Worm (Caenorhabditis elegans) whole organism, young adult: ENCODE results near the gene ZC155.4.

ENCODE experiments used
- B0035.1 ChIP-seq: sonication (generic microtip); optimal IDR thresholded peaks from 2 replicates; lab custom pipeline; 2016; ENCODE audit warnings: missing genetic modification characterization, mild to moderate bottlenecking, missing compliant biosample characterization, missing genotype, missing genetic modification reagents
- B0261.1 ChIP-seq: sonication (generic microtip); optimal IDR thresholded peaks from 2 replicates; lab custom pipeline; 2016; ENCODE audit warnings: mild to moderate bottlenecking, missing genetic modification characterization, moderate library complexity, missing compliant biosample characterization
- B0336.3 ChIP-seq: fragments of 200-800 bp; sonication (Bioruptor generic); IDR thresholded peaks from 2 replicates; pipeline ENCODE4 v1.3.6; 2022; ENCODE audit warnings: missing genetic modification characterization, missing compliant biosample characterization
- C06A6.2 ChIP-seq: fragments of 200-800 bp; sonication (Bioruptor generic); conservative IDR thresholded peaks from 2 replicates; pipeline ENCODE4 v1.3.6; 2022; ENCODE audit warnings: missing genetic modification characterization, missing compliant biosample characterization
- C17E4.6 ChIP-seq: fragments of 200-800 bp; sonication (Bioruptor generic); IDR thresholded peaks from 2 replicates; pipeline ENCODE4 v1.3.6; 2022; ENCODE audit warnings: missing genetic modification reagents, missing genetic modification characterization, missing compliant biosample characterization
- F22D6.2 ChIP-seq: sonication (generic microtip); optimal IDR thresholded peaks from 2 replicates; lab custom pipeline; 2016; ENCODE audit warnings: mild to moderate bottlenecking, missing genetic modification characterization, missing compliant biosample characterization
- F37B4.10 ChIP-seq: fragments of 200-800 bp; sonication (Bioruptor generic); IDR thresholded peaks from 2 replicates; pipeline ENCODE4 v1.3.6; 2022; ENCODE audit warnings: missing genetic modification characterization, missing compliant biosample characterization
- F39B2.1 ChIP-seq: fragments of 200-800 bp; sonication (Bioruptor generic); IDR thresholded peaks from 2 replicates; pipeline ENCODE4 v1.3.6; 2022; ENCODE audit warnings: missing genetic modification reagents, missing genetic modification characterization, missing compliant biosample characterization
- F49E8.2 ChIP-seq: sonication (generic microtip); optimal IDR thresholded peaks from 3 replicates; lab custom pipeline; 2017; ENCODE audit warnings: missing genetic modification characterization, mild to moderate bottlenecking, missing compliant biosample characterization, antibody characterized with exemption, moderate library complexity; ENCODE audit not compliant: insufficient read depth
- F52B5.7 ChIP-seq: sonication (generic microtip); optimal IDR thresholded peaks from 2 replicates; lab custom pipeline; 2016; ENCODE audit warnings: mild to moderate bottlenecking, missing genetic modification characterization, missing compliant biosample characterization
- F55B11.4 ChIP-seq: sonication (generic microtip); optimal IDR thresholded peaks from 2 replicates; lab custom pipeline; 2016; ENCODE audit warnings: missing compliant biosample characterization, missing genetic modification characterization, borderline replicate concordance; ENCODE audit not compliant: insufficient read depth
- Y79H2A.3 ChIP-seq: fragments of 200-800 bp; sonication (Bioruptor generic); conservative IDR thresholded peaks from 2 replicates; pipeline ENCODE4 v1.3.6; 2022; ENCODE audit warnings: missing genetic modification reagents, missing genetic modification characterization, missing compliant biosample characterization
- akir-1 ChIP-seq: fragments of 200-800 bp; sonication (Bioruptor generic); optimal IDR thresholded peaks from 2 replicates; lab custom pipeline; 2018; ENCODE audit warnings: mild to moderate bottlenecking, missing genetic modification characterization, moderate library complexity, missing compliant biosample characterization
- aptf-2 ChIP-seq: fragments of 200-800 bp; sonication (Bioruptor generic); conservative IDR thresholded peaks from 2 replicates; pipeline ENCODE4 v1.3.6; 2022; ENCODE audit warnings: missing genetic modification reagents, missing genetic modification characterization, missing compliant biosample characterization
- atf-7 ChIP-seq: sonication (generic microtip); optimal IDR thresholded peaks from 2 replicates; lab custom pipeline; 2017; ENCODE audit warnings: mild to moderate bottlenecking, missing genetic modification characterization, missing compliant biosample characterization
- athp-1 ChIP-seq: sonication (generic microtip); optimal IDR thresholded peaks from 2 replicates; lab custom pipeline; 2017; ENCODE audit warnings: mild to moderate bottlenecking, missing genetic modification characterization, missing compliant biosample characterization
- attf-5 ChIP-seq: fragments of 200-800 bp; sonication (Bioruptor generic); optimal IDR thresholded peaks from 2 replicates; lab custom pipeline; 2018; ENCODE audit warnings: mild to moderate bottlenecking, missing genetic modification characterization, missing compliant biosample characterization
- attf-6 ChIP-seq: fragments of 200-800 bp; sonication (Bioruptor generic); IDR thresholded peaks from 2 replicates; pipeline ENCODE4 v1.3.6; 2022; ENCODE audit warnings: missing genetic modification reagents, missing genetic modification characterization, missing compliant biosample characterization
- cebp-1 ChIP-seq, 2 experiments: fragments of 200-800 bp in 1 of 2; sonication (Bioruptor generic) in 1 of 2; sonication (generic microtip) in 1 of 2; IDR thresholded peaks in 1 of 2; optimal IDR thresholded peaks in 1 of 2; 2 replicates each; pipeline versions ENCODE4 v1.3.6 to Lab custom; 2017 to 2022; ENCODE audit warnings: missing compliant biosample characterization in 2 of 2, missing genetic modification characterization in 2 of 2, mild to moderate bottlenecking in 1 of 2, missing genetic modification reagents in 1 of 2, moderate library complexity in 1 of 2
- cebp-2 ChIP-seq: fragments of 200-800 bp; sonication (Bioruptor generic); IDR thresholded peaks from 2 replicates; pipeline ENCODE4 v1.3.6; 2022; ENCODE audit warnings: missing genetic modification characterization, missing compliant biosample characterization
- ceh-100 ChIP-seq: fragments of 200-800 bp; sonication (Bioruptor generic); IDR thresholded peaks from 2 replicates; pipeline ENCODE4 v1.3.6; 2022; ENCODE audit warnings: missing genetic modification reagents, missing genetic modification characterization, missing compliant biosample characterization
- ceh-40 ChIP-seq: fragments of 200-800 bp; sonication (Bioruptor generic); IDR thresholded peaks from 2 replicates; pipeline ENCODE4 v1.3.6; 2022; ENCODE audit warnings: missing genetic modification characterization, missing compliant biosample characterization
- egrh-3 ChIP-seq: fragments of 200-800 bp; sonication (Bioruptor generic); IDR thresholded peaks from 2 replicates; pipeline ENCODE4 v1.3.6; 2022; ENCODE audit warnings: missing genetic modification reagents, missing genetic modification characterization, missing compliant biosample characterization
- ets-4 ChIP-seq: fragments of 200-800 bp; sonication (Bioruptor generic); optimal IDR thresholded peaks from 2 replicates; lab custom pipeline; 2018; ENCODE audit warnings: mild to moderate bottlenecking, missing genetic modification characterization, missing compliant biosample characterization
- fkh-3 ChIP-seq: sonication (generic microtip); optimal IDR thresholded peaks from 2 replicates; lab custom pipeline; 2016; ENCODE audit warnings: mild to moderate bottlenecking, missing genetic modification characterization, missing compliant biosample characterization
- gei-17 ChIP-seq: fragments of 200-800 bp; sonication (Bioruptor generic); optimal IDR thresholded peaks from 2 replicates; lab custom pipeline; 2018; ENCODE audit warnings: mild to moderate bottlenecking, missing genetic modification characterization, missing compliant biosample characterization
- hlh-12 ChIP-seq: sonication (generic microtip); optimal IDR thresholded peaks from 2 replicates; lab custom pipeline; 2016; ENCODE audit warnings: missing genetic modification characterization, missing compliant biosample characterization
- hlh-26 ChIP-seq: fragments of 200-800 bp; sonication (Bioruptor generic); conservative IDR thresholded peaks from 2 replicates; pipeline ENCODE4 v1.3.6; 2022; ENCODE audit warnings: missing genetic modification reagents, missing genetic modification characterization, missing compliant biosample characterization
- hrde-1 ChIP-seq: sonication (generic microtip); optimal IDR thresholded peaks from 2 replicates; lab custom pipeline; 2016; ENCODE audit warnings: missing genetic modification characterization, mild to moderate bottlenecking, missing compliant biosample characterization, moderate library complexity, missing genotype, missing genetic modification reagents, borderline replicate concordance
- lag-1 ChIP-seq: fragments of 200-800 bp; sonication (Bioruptor generic); IDR thresholded peaks from 2 replicates; pipeline ENCODE4 v1.3.6; 2022; ENCODE audit warnings: missing genetic modification reagents, missing genetic modification characterization, missing compliant biosample characterization
- lin-35 ChIP-seq, 3 experiments: fragments of 150-350 bp in 2 of 3; sonication (generic microtip) in 1 of 3; optimal IDR thresholded peaks; 2 replicates each; lab custom pipeline; 2014 to 2018; ENCODE audit warnings: missing biosample characterization in 3 of 3, missing genetic modification characterization in 3 of 3, missing genetic modification reagents in 3 of 3
- lin-54 ChIP-seq: fragments of 200-800 bp; sonication (Bioruptor generic); optimal IDR thresholded peaks from 2 replicates; lab custom pipeline; 2018; ENCODE audit warnings: mild to moderate bottlenecking, missing genetic modification characterization, missing compliant biosample characterization
- mxl-1 ChIP-seq: sonication (generic microtip); optimal IDR thresholded peaks from 2 replicates; lab custom pipeline; 2016; ENCODE audit warnings: missing genetic modification characterization, missing compliant biosample characterization
- nfyb-1 ChIP-seq: fragments of 200-800 bp; sonication (Bioruptor generic); IDR thresholded peaks from 2 replicates; pipeline ENCODE4 v1.3.6; 2022; ENCODE audit warnings: missing genetic modification reagents, missing genetic modification characterization, missing compliant biosample characterization
- nhr-80 ChIP-seq: sonication (generic microtip); optimal IDR thresholded peaks from 2 replicates; lab custom pipeline; 2016; ENCODE audit warnings: missing genetic modification characterization, missing compliant biosample characterization
- sdz-38 ChIP-seq: sonication (generic microtip); optimal IDR thresholded peaks from 2 replicates; lab custom pipeline; 2016; ENCODE audit warnings: missing genotype, missing genetic modification characterization, missing compliant biosample characterization
- snpc-3.4 ChIP-seq: sonication (generic microtip); optimal IDR thresholded peaks from 2 replicates; lab custom pipeline; 2017; ENCODE audit warnings: missing genetic modification characterization, mild to moderate bottlenecking, missing compliant biosample characterization, antibody characterized with exemption, moderate library complexity, missing genotype, missing genetic modification reagents
- snpc-4 ChIP-seq, 5 experiments: fragments of 150-350 bp in 1 of 5; sonication (generic microtip) in 4 of 5; optimal IDR thresholded peaks; 2 replicates each; lab custom pipeline; 2014 to 2018; ENCODE audit warnings: missing genetic modification characterization in 5 of 5, missing biosample characterization in 3 of 5, antibody characterized with exemption in 2 of 5, mild to moderate bottlenecking in 2 of 5, missing compliant biosample characterization in 2 of 5, missing genotype in 2 of 5, moderate library complexity in 2 of 5, missing genetic modification reagents in 1 of 5
- tlf-1 ChIP-seq: fragments of 200-800 bp; sonication (Bioruptor generic); optimal IDR thresholded peaks from 2 replicates; lab custom pipeline; 2018; ENCODE audit warnings: mild to moderate bottlenecking, missing genetic modification characterization, missing compliant biosample characterization
- zim-3 ChIP-seq: sonication (generic microtip); optimal IDR thresholded peaks from 2 replicates; lab custom pipeline; 2017; ENCODE audit warnings: mild to moderate bottlenecking, missing genetic modification characterization, moderate library complexity, missing compliant biosample characterization
- ztf-28 ChIP-seq: fragments of 200-800 bp; sonication (Bioruptor generic); IDR thresholded peaks from 2 replicates; pipeline ENCODE4 v1.3.6; 2022; ENCODE audit warnings: missing genetic modification reagents, missing genetic modification characterization, missing compliant biosample characterization

ZC155.4 gene

DNA sequence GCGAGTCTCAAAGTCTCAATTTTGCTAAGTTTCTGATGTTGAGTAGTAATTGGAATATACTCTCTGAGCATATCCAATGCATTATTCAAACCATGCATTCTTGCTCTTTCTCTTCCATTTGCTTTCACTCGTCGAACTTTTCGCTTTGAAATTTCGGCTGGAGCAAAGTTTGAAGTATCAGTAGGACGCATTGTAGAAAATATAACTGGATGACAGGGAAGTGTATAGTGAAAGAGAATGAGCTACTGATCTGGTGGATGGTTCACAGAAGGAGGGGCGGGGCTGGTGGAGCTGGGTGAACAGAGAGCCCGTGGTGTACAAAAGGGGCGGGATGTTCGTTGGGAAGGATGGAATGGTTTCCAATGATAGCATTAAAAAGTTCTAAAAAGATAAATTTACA is 26.6 kb upstream of the ZC155.4 start:
- TF ChIP-seq ztf-28 (no peak), F37B4.10 (GFP tag; lab: Robert Waterston, UW) (0 out of 2 replicates have a peak, but pooled peaks have one; percentile 53)

DNA sequence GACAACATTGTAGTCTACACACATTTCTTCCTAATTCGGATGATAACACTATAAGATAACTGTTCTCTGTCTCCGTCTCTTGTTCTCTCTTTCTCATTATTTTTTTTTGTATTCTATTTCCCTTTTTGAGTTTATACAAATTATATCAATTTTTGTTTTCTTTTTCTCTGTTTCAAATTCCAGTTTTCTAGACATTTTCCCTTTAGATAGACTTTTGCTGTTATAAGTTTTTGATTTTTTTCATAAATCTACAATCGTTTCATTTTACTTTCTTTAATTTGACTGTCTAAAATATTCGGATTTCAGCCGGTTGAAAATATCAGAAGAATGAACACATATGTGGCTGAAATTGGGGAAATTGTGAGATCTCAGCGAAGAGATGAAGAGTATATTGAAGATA is 20.8 kb upstream of the ZC155.4 start, which contains the start of gene prx-10:
TSS of gene prx-10 (plus strand) at position 301 of the 400 bp plus-strand sequence.
- TF ChIP-seq F39B2.1 (GFP tag; lab: Robert Waterston, UW) (no peak), snpc-3.4 (tag; lab: Kevin White, UChicago) (no peak), lin-54 (GFP tag; lab: Kevin White, UChicago) (no peak), fkh-3 (no peak), ceh-100 (GFP tag; lab: Robert Waterston, UW) (no peak), hlh-26 (GFP tag; lab: Robert Waterston, UW) (no peak), mxl-1 (no peak), attf-5 (no peak), hlh-12 (tag; lab: Kevin White, UChicago) (no peak), C17E4.6 (GFP tag; lab: Robert Waterston, UW) (no peak), zim-3 (tag; lab: Kevin White, UChicago) (no peak), atf-7 (tag; lab: Kevin White, UChicago) (no peak), F52B5.7 (no peak)
- TF ChIP-seq, all 124 proteins: peak for 0

DNA sequence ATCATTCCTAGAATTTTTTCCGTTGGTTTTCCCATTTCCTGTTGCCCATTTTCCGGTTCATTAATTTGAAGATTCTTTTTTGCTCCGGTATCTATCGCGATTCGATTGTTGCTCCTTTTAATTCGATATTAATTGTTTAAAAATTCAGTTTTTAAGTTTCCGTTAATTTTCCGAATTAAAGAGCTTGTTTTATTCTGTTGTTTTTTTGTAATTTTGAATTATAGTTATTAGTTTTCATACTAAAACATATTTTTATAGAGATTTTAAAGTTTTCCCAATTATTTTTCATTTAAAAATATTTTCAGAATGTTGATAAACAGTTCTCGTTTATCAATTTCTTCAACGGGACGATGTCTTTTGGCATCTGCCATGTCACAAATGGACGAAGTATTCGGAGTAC is 19.0 kb upstream of the ZC155.4 start, which contains the start of gene mrps-26:
TSS of gene mrps-26 (plus strand) at position 301 of the 400 bp plus-strand sequence.
- TF ChIP-seq lin-35 (GFP tag; optimal IDR thresholded peaks at IDR 0.05; lab: Kevin White, UChicago) (peak in 1 of 3 experiments; percentile 1), snpc-4 (GFP tag; optimal IDR thresholded peaks at IDR 0.05; lab: Kevin White, UChicago) (no peak), snpc-4 (tag; optimal IDR thresholded peaks at IDR 0.05; lab: Kevin White, UChicago) (no peak), mxl-1 (no peak), C06A6.2 (GFP tag; lab: Robert Waterston, UW) (no peak)

DNA sequence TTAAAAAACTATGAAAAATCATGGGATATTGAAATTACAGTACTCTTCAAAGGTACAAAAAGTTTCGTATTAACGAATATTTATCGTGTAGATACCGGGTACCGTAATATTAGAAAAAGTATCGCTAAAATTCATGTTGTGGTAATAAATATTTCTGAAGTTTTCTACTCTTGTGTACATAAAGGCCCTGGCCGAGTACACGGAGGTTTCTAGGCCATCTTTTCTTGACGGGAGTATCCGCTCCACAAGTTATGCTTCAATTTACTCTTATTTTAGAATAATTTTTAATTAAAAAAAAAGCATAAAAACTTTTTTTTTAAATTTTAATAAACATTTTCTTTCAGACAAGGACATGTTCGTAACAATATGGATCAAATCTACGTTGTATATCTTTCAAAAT is 17.9 kb upstream of the ZC155.4 start:
- no peak for TF ChIP-seq lag-1 (GFP tag; lab: Robert Waterston, UW)
- TF ChIP-seq F55B11.4 (tag; lab: Kevin White, UChicago), result no peak
- TF ChIP-seq cebp-2, result no peak
- no peak for TF ChIP-seq ets-4
- no peak for TF ChIP-seq egrh-3 (GFP tag; lab: Robert Waterston, UW)
- no peak for TF ChIP-seq nhr-80 (tag; lab: Kevin White, UChicago)
- no peak for TF ChIP-seq cebp-1 (GFP tag; IDR thresholded peaks at IDR 0.05; lab: Robert Waterston, UW)
- TF ChIP-seq cebp-1 (tag; optimal IDR thresholded peaks at IDR 0.05; lab: Kevin White, UChicago), result no peak
- no peak for TF ChIP-seq sdz-38 (tag; lab: Kevin White, UChicago)
- TF ChIP-seq hrde-1 (tag; lab: Kevin White, UChicago), result no peak
- TF ChIP-seq aptf-2 (GFP tag; lab: Robert Waterston, UW), result no peak
- TF ChIP-seq gei-17, result no peak
- no peak for TF ChIP-seq nfyb-1 (GFP tag; lab: Robert Waterston, UW)

DNA sequence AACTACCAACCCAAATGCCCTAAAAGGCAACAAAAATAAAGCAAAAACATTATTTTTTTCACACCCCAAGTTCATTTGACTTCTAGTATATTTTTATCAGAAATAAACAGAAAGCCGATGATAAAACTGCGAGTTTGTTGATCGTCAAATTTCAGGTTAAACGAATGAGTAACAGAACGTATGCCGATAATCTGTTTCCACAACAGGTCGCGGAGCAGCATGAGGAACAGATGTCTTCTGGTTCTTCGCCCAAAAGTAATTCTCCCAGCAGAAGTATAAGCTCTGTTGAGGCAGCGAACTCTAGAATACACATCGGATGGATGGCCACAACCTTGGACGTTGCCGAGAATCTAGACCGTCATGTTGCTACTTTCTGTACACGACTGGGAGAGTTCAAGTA is 15.1 kb upstream of the ZC155.4 start, which contains the start of gene prmt-5:
TSS of gene prmt-5 (plus strand) at position 141 of the 400 bp plus-strand sequence.
- TF ChIP-seq B0261.1, result peak; percentile 22
- TF ChIP-seq F49E8.2, result peak; percentile 91
- peak; percentile 96 for TF ChIP-seq B0336.3
- no peak for TF ChIP-seq nhr-80 (tag; lab: Kevin White, UChicago)
- TF ChIP-seq Y79H2A.3 (GFP tag; lab: Robert Waterston, UW), result 0 out of 2 replicates have a peak, but pooled peaks have one; percentile 34
- TF ChIP-seq akir-1 (GFP tag; lab: Kevin White, UChicago), result no peak
- no peak for TF ChIP-seq F22D6.2
- peak; percentile 75; the same call in 1 of the 2 replicates for TF ChIP-seq attf-6
- no peak for TF ChIP-seq mxl-1
- peak; percentile 91 for TF ChIP-seq athp-1 (tag; lab: Kevin White, UChicago)
- peak; percentile 91 for TF ChIP-seq nfyb-1 (GFP tag; lab: Robert Waterston, UW)
- no peak for TF ChIP-seq ceh-40 (GFP tag; lab: Robert Waterston, UW)
- TF ChIP-seq B0035.1 (tag; lab: Kevin White, UChicago), result peak; percentile 76
- peak; percentile 89 for TF ChIP-seq tlf-1
- TF ChIP-seq sdz-38 (tag; lab: Kevin White, UChicago), result no peak
